Worm (Caenorhabditis elegans): ENCODE results near the gene C33A12.19.

DNA sequence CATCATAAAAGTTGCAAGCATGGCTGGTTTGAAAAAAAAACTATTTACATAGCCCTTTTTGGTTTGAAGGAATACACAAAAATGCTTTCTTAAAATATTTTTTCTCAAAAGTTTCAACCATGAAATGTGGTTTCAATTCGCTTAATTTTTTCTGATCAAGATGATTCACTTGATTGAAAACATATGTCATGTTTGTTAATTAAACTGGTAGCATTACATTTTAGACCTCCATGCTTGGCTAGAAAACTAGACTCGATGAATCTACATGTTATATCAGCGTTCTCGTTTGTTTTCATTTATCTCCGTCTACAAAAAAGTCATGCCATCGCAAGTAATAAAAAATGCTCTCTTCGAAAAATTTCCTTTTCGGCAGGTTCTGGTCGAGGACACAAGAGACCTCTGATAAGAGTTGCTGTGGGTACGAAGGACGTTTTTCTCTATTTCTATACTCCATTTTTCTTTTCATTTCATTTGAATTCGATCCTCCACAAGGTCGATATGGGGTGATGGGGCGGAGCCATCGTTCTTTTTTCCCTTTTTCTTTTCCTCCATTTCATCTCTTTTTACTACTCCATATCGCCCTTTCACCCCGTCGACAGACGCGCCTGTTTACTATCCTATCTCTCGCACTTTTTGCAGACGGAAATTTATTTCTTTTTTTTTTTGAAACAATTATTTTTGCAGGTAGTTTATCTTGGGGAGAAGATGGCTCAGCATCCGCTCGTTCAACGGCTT, 9.1 kb downstream of the C33A12.19 start, which contains the start of gene elo-1:
- TF ChIP-seq ref-1 (GFP tag; conservative IDR thresholded peaks at IDR 0.05) (no peak), tab-1 (GFP tag; IDR thresholded peaks at IDR 0.05) (no peak), med-1 (GFP tag; optimal IDR thresholded peaks at IDR 0.05; ENCODE audit: insufficient read depth) (no peak), ztf-29 (GFP tag; IDR thresholded peaks at IDR 0.05) (no peak), klf-2 (GFP tag; conservative IDR thresholded peaks at IDR 0.05) (no peak), flt-1 (GFP tag; IDR thresholded peaks at IDR 0.05) (no peak), cog-1 (tag; optimal IDR thresholded peaks at IDR 0.05) (no peak)
